Worm (Caenorhabditis elegans) whole organism, L1 larva: ENCODE measurements around the gene F48F7.3.
A peak's percentile ranks its signal among the peaks of the same experiment; 100 is the strongest.

Experiments
- C04F5.9 ChIP-seq: sonication (generic microtip); optimal IDR thresholded peaks from 2 replicates; lab custom pipeline; 2016; ENCODE audit warnings: missing genetic modification characterization, missing compliant biosample characterization
- C16A3.4 ChIP-seq: fragments of 150-350 bp; optimal IDR thresholded peaks from 2 replicates; lab custom pipeline; 2014; ENCODE audit warnings: missing biosample characterization, missing genetic modification characterization
- C34B4.2 ChIP-seq: sonication (generic microtip); optimal IDR thresholded peaks from 2 replicates; lab custom pipeline; 2017; ENCODE audit warnings: mild to moderate bottlenecking, missing genetic modification characterization, missing compliant biosample characterization
- F16B12.6 ChIP-seq: fragments of 150-350 bp; optimal IDR thresholded peaks from 2 replicates; lab custom pipeline; 2014; ENCODE audit warnings: missing biosample characterization, missing genetic modification characterization
- Y116A8C.19 ChIP-seq: sonication (generic microtip); optimal IDR thresholded peaks from 2 replicates; lab custom pipeline; 2016; ENCODE audit warnings: missing compliant biosample characterization, missing genetic modification characterization, borderline replicate concordance
- aly-2 ChIP-seq: fragments of 150-350 bp; optimal IDR thresholded peaks from 2 replicates; lab custom pipeline; 2014; ENCODE audit warnings: missing biosample characterization, missing genetic modification characterization
- ama-1 ChIP-seq: fragments of 150-350 bp; optimal IDR thresholded peaks from 2 replicates; lab custom pipeline; 2014
- ceh-63 ChIP-seq: fragments of 200-800 bp; sonication (Bioruptor generic); optimal IDR thresholded peaks from 2 replicates; lab custom pipeline; 2018; ENCODE audit warnings: mild to moderate bottlenecking, missing genetic modification characterization, missing compliant biosample characterization
- ceh-8 ChIP-seq: fragments of 200-800 bp; sonication (Bioruptor generic); optimal IDR thresholded peaks from 2 replicates; lab custom pipeline; 2018; ENCODE audit warnings: mild to moderate bottlenecking, missing genetic modification characterization, moderate library complexity, missing compliant biosample characterization
- ceh-88 ChIP-seq: fragments of 200-800 bp; sonication (Bioruptor generic); IDR thresholded peaks from 2 replicates; pipeline ENCODE4 v1.3.6; 2022; ENCODE audit warnings: missing genetic modification characterization, missing compliant biosample characterization
- ces-1 ChIP-seq: fragments of 150-350 bp; optimal IDR thresholded peaks from 2 replicates; lab custom pipeline; 2014; ENCODE audit warnings: missing biosample characterization, missing genetic modification reagents, missing genetic modification characterization
- dpl-1 ChIP-seq, 3 experiments: fragments of 150-350 bp in 2 of 3; sonication (generic microtip) in 1 of 3; optimal IDR thresholded peaks; 2 replicates each; lab custom pipeline; 2014 to 2017; ENCODE audit warnings: missing biosample characterization in 3 of 3, missing genetic modification characterization in 3 of 3, missing genetic modification reagents in 3 of 3
- egl-27 ChIP-seq, 2 experiments: fragments of 150-350 bp in 1 of 2; sonication (generic microtip); optimal IDR thresholded peaks; 3 replicates each; lab custom pipeline; 2017 to 2018; ENCODE audit warnings: missing biosample characterization in 2 of 2, missing genetic modification characterization in 2 of 2, missing genetic modification reagents in 2 of 2
- elt-2 ChIP-seq: sonication (generic microtip); optimal IDR thresholded peaks from 2 replicates; lab custom pipeline; 2016; ENCODE audit warnings: missing genetic modification characterization, mild to moderate bottlenecking, inconsistent platforms, missing compliant biosample characterization, missing genetic modification reagents
- ets-5 ChIP-seq: fragments of 200-800 bp; sonication (Bioruptor generic); IDR thresholded peaks from 2 replicates; pipeline ENCODE4 v1.3.6; 2022; ENCODE audit warnings: missing genetic modification characterization, missing compliant biosample characterization
- fos-1 ChIP-seq: fragments of 150-350 bp; optimal IDR thresholded peaks from 2 replicates; lab custom pipeline; 2014; ENCODE audit warnings: missing biosample characterization, missing genetic modification characterization
- grh-1 ChIP-seq: fragments of 200-800 bp; sonication (Bioruptor generic); IDR thresholded peaks from 2 replicates; pipeline ENCODE4 v1.3.6; 2022; ENCODE audit warnings: missing genetic modification reagents, missing genetic modification characterization, missing compliant biosample characterization
- hlh-17 ChIP-seq: fragments of 200-800 bp; sonication (Bioruptor generic); optimal IDR thresholded peaks from 2 replicates; lab custom pipeline; 2018; ENCODE audit warnings: missing genetic modification characterization, mild to moderate bottlenecking, missing compliant biosample characterization, moderate library complexity, borderline replicate concordance
- hlh-4 ChIP-seq: sonication (generic microtip); optimal IDR thresholded peaks from 2 replicates; lab custom pipeline; 2016; ENCODE audit warnings: mild to moderate bottlenecking, missing genetic modification characterization, missing compliant biosample characterization
- hpl-2 ChIP-seq: fragments of 150-350 bp; optimal IDR thresholded peaks from 2 replicates; lab custom pipeline; 2014; ENCODE audit warnings: missing biosample characterization, missing genetic modification reagents, missing genetic modification characterization
- lin-13 ChIP-seq: fragments of 150-350 bp; optimal IDR thresholded peaks from 2 replicates; lab custom pipeline; 2014; ENCODE audit warnings: missing biosample characterization, missing genetic modification reagents, missing genetic modification characterization
- lin-14 ChIP-seq: fragments of 200-800 bp; sonication (Bioruptor generic); optimal IDR thresholded peaks from 2 replicates; lab custom pipeline; 2018; ENCODE audit warnings: mild to moderate bottlenecking, missing genetic modification characterization, moderate library complexity, missing compliant biosample characterization
- lin-39 ChIP-seq: fragments of 150-350 bp; optimal IDR thresholded peaks from 2 replicates; lab custom pipeline; 2014; ENCODE audit warnings: missing biosample characterization, missing genetic modification reagents, missing genetic modification characterization
- lir-3 ChIP-seq: sonication (generic microtip); optimal IDR thresholded peaks from 2 replicates; lab custom pipeline; 2016; ENCODE audit warnings: mild to moderate bottlenecking, missing genetic modification characterization, moderate library complexity, missing compliant biosample characterization; ENCODE audit not compliant: poor library complexity
- mab-9 ChIP-seq: fragments of 200-800 bp; sonication (Bioruptor generic); IDR thresholded peaks from 2 replicates; pipeline ENCODE4 v1.3.6; 2022; ENCODE audit warnings: missing genetic modification reagents, missing genetic modification characterization, missing compliant biosample characterization
- mef-2 ChIP-seq: fragments of 150-350 bp; optimal IDR thresholded peaks from 2 replicates; lab custom pipeline; 2014; ENCODE audit warnings: missing biosample characterization, missing genetic modification characterization
- nhr-11 ChIP-seq: fragments of 150-350 bp; optimal IDR thresholded peaks from 2 replicates; lab custom pipeline; 2014; ENCODE audit warnings: missing biosample characterization, missing genetic modification characterization
- nhr-12 ChIP-seq: sonication (generic microtip); optimal IDR thresholded peaks from 2 replicates; lab custom pipeline; 2017; ENCODE audit warnings: missing biosample characterization, missing genetic modification characterization
- nhr-19 ChIP-seq: fragments of 200-800 bp; sonication (Bioruptor generic); conservative IDR thresholded peaks from 2 replicates; pipeline ENCODE4 v1.3.6; 2022; ENCODE audit warnings: missing genetic modification characterization, missing compliant biosample characterization
- nhr-20 ChIP-seq: sonication (generic microtip); optimal IDR thresholded peaks from 2 replicates; lab custom pipeline; 2016; ENCODE audit warnings: mild to moderate bottlenecking, missing genetic modification characterization, missing compliant biosample characterization
- nhr-237 ChIP-seq: fragments of 150-350 bp; optimal IDR thresholded peaks from 2 replicates; lab custom pipeline; 2014; ENCODE audit warnings: missing biosample characterization, missing genetic modification characterization
- nhr-28 ChIP-seq: fragments of 150-350 bp; optimal IDR thresholded peaks from 2 replicates; lab custom pipeline; 2014; ENCODE audit warnings: missing biosample characterization, missing genetic modification characterization
- nhr-71 ChIP-seq: sonication (generic microtip); optimal IDR thresholded peaks from 2 replicates; lab custom pipeline; 2016; ENCODE audit warnings: mild to moderate bottlenecking, missing genetic modification characterization, moderate library complexity, missing compliant biosample characterization
- nhr-76 ChIP-seq: sonication (generic microtip); optimal IDR thresholded peaks from 2 replicates; lab custom pipeline; 2017; ENCODE audit warnings: missing biosample characterization, missing genetic modification characterization
- nhr-77 ChIP-seq: fragments of 150-350 bp; optimal IDR thresholded peaks from 2 replicates; lab custom pipeline; 2014; ENCODE audit warnings: missing biosample characterization, missing genetic modification characterization
- nhr-84 ChIP-seq: sonication (generic microtip); optimal IDR thresholded peaks from 2 replicates; lab custom pipeline; 2017; ENCODE audit warnings: missing biosample characterization, missing genetic modification characterization
- nhr-85 ChIP-seq: sonication (generic microtip); peaks from one replicate; lab custom pipeline; 2016; ENCODE audit warnings: missing genetic modification characterization, inconsistent platforms, missing compliant biosample characterization
- nhr-90 ChIP-seq: sonication (generic microtip); optimal IDR thresholded peaks from 2 replicates; lab custom pipeline; 2016; ENCODE audit warnings: mild to moderate bottlenecking, missing genetic modification characterization, missing compliant biosample characterization; ENCODE audit not compliant: poor library complexity
- pag-3 ChIP-seq: sonication (generic microtip); optimal IDR thresholded peaks from 2 replicates; lab custom pipeline; 2017; ENCODE audit warnings: missing genetic modification characterization, mild to moderate bottlenecking, missing compliant biosample characterization, antibody characterized with exemption, borderline replicate concordance; ENCODE audit not compliant: insufficient read depth
- pax-3 ChIP-seq: fragments of 200-800 bp; sonication (Bioruptor generic); optimal IDR thresholded peaks from 2 replicates; lab custom pipeline; 2018; ENCODE audit warnings: mild to moderate bottlenecking, missing genetic modification characterization, moderate library complexity, missing compliant biosample characterization
- pqm-1 ChIP-seq: sonication (generic microtip); optimal IDR thresholded peaks from 3 replicates; lab custom pipeline; 2017; ENCODE audit warnings: missing biosample characterization, missing genetic modification characterization
- skn-1 ChIP-seq: fragments of 150-350 bp; optimal IDR thresholded peaks from 2 replicates; lab custom pipeline; 2014; ENCODE audit warnings: missing biosample characterization, missing genetic modification characterization
- sox-4 ChIP-seq: sonication (generic microtip); optimal IDR thresholded peaks from 2 replicates; lab custom pipeline; 2016; ENCODE audit warnings: missing genetic modification characterization, missing compliant biosample characterization
- sptf-1 ChIP-seq: fragments of 150-350 bp; optimal IDR thresholded peaks from 2 replicates; lab custom pipeline; 2014; ENCODE audit warnings: missing biosample characterization, missing genetic modification characterization
- swsn-7 ChIP-seq: sonication (generic microtip); optimal IDR thresholded peaks from 2 replicates; lab custom pipeline; 2016; ENCODE audit warnings: missing genetic modification characterization, missing compliant biosample characterization
- tbx-2 ChIP-seq: sonication (generic microtip); optimal IDR thresholded peaks from 2 replicates; lab custom pipeline; 2016; ENCODE audit warnings: missing genetic modification characterization, missing compliant biosample characterization
- unc-30 ChIP-seq: sonication (generic microtip); optimal IDR thresholded peaks from 2 replicates; lab custom pipeline; 2017; ENCODE audit warnings: missing biosample characterization, missing genetic modification characterization
- unc-86 ChIP-seq: sonication (generic microtip); optimal IDR thresholded peaks from 2 replicates; lab custom pipeline; 2016; ENCODE audit warnings: missing genetic modification characterization, missing compliant biosample characterization
- unc-98 ChIP-seq: fragments of 200-800 bp; sonication (Bioruptor generic); IDR thresholded peaks from 2 replicates; pipeline ENCODE4 v1.3.6; 2022; ENCODE audit warnings: missing genetic modification characterization, missing compliant biosample characterization
- xbp-1 ChIP-seq: sonication (generic microtip); optimal IDR thresholded peaks from 2 replicates; lab custom pipeline; 2016; ENCODE audit warnings: missing genetic modification characterization, missing compliant biosample characterization
- ztf-11 ChIP-seq, 2 experiments: sonication (generic microtip); optimal IDR thresholded peaks; 2 replicates each; lab custom pipeline; 2016 to 2017; ENCODE audit warnings: missing genetic modification characterization in 2 of 2, missing biosample characterization in 1 of 2, missing compliant biosample characterization in 1 of 2

F48F7.3 gene

DNA sequence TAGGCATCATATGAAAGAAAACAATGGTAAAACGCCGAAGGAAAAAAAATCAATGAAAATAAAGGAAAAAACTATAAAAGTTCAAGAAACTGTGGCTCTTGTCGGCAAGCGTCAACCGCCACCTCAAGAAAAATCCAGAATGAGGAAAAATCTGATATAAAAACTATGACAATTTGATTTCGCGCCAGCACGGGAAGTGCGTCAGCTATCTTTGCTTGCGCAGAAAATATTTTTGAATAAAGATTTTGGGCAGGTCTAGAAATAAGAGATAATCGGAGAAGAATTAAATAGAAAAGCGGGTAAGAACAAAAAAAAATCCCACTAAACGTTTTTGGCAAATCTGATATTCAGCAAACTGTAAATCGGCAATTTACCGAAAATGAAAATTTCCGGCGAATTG lies 45.2 kb upstream of the F48F7.3 start (continued):
- TF ChIP-seq dpl-1 (GFP tag; optimal IDR thresholded peaks at IDR 0.05; lab: Kevin White, UChicago), result peak; percentile 67 to 74 (median 67)
- peak; percentile 33 for TF ChIP-seq skn-1
- TF ChIP-seq nhr-77, result no peak
- no peak for TF ChIP-seq mef-2 (tag; lab: Kevin White, UChicago)
- TF ChIP-seq lir-3 (tag; lab: Kevin White, UChicago), result no peak
- no peak for TF ChIP-seq unc-98 (GFP tag; lab: Robert Waterston, UW)
- TF ChIP-seq C34B4.2, result no peak
- TF ChIP-seq nhr-84 (tag; lab: Kevin White, UChicago), result no peak
- no peak for TF ChIP-seq nhr-90 (tag; lab: Kevin White, UChicago)
- no peak for TF ChIP-seq nhr-237
- no peak for TF ChIP-seq tbx-2 (tag; lab: Kevin White, UChicago)
- TF ChIP-seq lin-39, result no peak
- TF ChIP-seq nhr-85 (tag; lab: Kevin White, UChicago), result no peak
- TF ChIP-seq unc-86 (tag; lab: Kevin White, UChicago), result no peak
- no peak for TF ChIP-seq nhr-19
- peak; percentile 15 for TF ChIP-seq nhr-20 (tag; lab: Kevin White, UChicago)
- TF ChIP-seq sox-4, result no peak
- TF ChIP-seq grh-1 (GFP tag; lab: Robert Waterston, UW), result 0 out of 2 replicates have a peak, but pooled peaks have one; percentile 7
- no peak for TF ChIP-seq ama-1 (lab: Kevin White, UChicago)
- TF ChIP-seq mab-9 (GFP tag; lab: Robert Waterston, UW), result no peak
- TF ChIP-seq pag-3 (tag; lab: Kevin White, UChicago), result no peak
- no peak for TF ChIP-seq fos-1 (tag; lab: Kevin White, UChicago)
- TF ChIP-seq Y116A8C.19 (tag; lab: Kevin White, UChicago), result no peak
- no peak for TF ChIP-seq pax-3
- no peak for TF ChIP-seq hlh-4 (tag; lab: Kevin White, UChicago)
- no peak for TF ChIP-seq ztf-11 (tag; optimal IDR thresholded peaks at IDR 0.05; lab: Kevin White, UChicago)
- TF ChIP-seq F16B12.6 (tag; lab: Kevin White, UChicago), result no peak
- no peak for TF ChIP-seq xbp-1
- TF ChIP-seq C04F5.9, result no peak
- no peak for TF ChIP-seq nhr-76 (tag; lab: Kevin White, UChicago)
- TF ChIP-seq lin-13, result no peak
- peak; percentile 27 for TF ChIP-seq nhr-71
- no peak for TF ChIP-seq swsn-7
- TF ChIP-seq aly-2 (tag; lab: Kevin White, UChicago), result no peak
- no peak for TF ChIP-seq ets-5 (GFP tag; lab: Robert Waterston, UW)
- no peak for TF ChIP-seq unc-30 (tag; lab: Kevin White, UChicago)
- no peak for TF ChIP-seq pqm-1 (tag; lab: Kevin White, UChicago)
- no peak for TF ChIP-seq hlh-17 (GFP tag; lab: Kevin White, UChicago)
- no peak for TF ChIP-seq elt-2
- TF ChIP-seq sptf-1, result no peak
- TF ChIP-seq ceh-63 (GFP tag; lab: Kevin White, UChicago), result no peak
- no peak for TF ChIP-seq hpl-2 (GFP tag; lab: Kevin White, UChicago)
- TF ChIP-seq lin-14, result peak; percentile 4
- TF ChIP-seq ceh-8 (GFP tag; lab: Kevin White, UChicago), result no peak
- no peak for TF ChIP-seq C16A3.4 (tag; lab: Kevin White, UChicago)
- no peak for TF ChIP-seq nhr-28 (tag; lab: Kevin White, UChicago)
- no peak for TF ChIP-seq nhr-11 (tag; lab: Kevin White, UChicago)
- TF ChIP-seq nhr-12 (tag; lab: Kevin White, UChicago), result no peak
- TF ChIP-seq ceh-88 (GFP tag; lab: Robert Waterston, UW), result no peak
- TF ChIP-seq egl-27 (tag; optimal IDR thresholded peaks at IDR 0.05; lab: Kevin White, UChicago), result no peak
- TF ChIP-seq ces-1 (GFP tag; lab: Kevin White, UChicago), result no peak
